In genomic region chr2L:19430343-19430742, dm6 we compare ENCODE assay signal across 1 fruit fly cellular context.
TF ChIP-seq lines count a peak whose summit lies in the region.

RtcB (plus strand) TSS chr2L:19430643.

TF ChIP-seq in whole organism, embryonic, 481 proteins besides CTCF, POLR2A, EP300 and RAD21 (continued from another document and continues in another):
- TF ChIP-seq nerfin-2 (GFP tag; IDR thresholded peaks at IDR 0.05; lab: Robert Waterston, UW; ENCODE audit: partially characterized antibody) (peak; percentile 86), Dref (GFP tag; IDR thresholded peaks at IDR 0.05; lab: Robert Waterston, UW) (peak; percentile 42), repo (GFP tag; optimal IDR thresholded peaks at IDR 0.05; lab: Kevin White, UChicago) (no peak), Atf3 (GFP tag; optimal IDR thresholded peaks at IDR 0.05; lab: Kevin White, UChicago) (no peak), CG30020 (tag; optimal IDR thresholded peaks at IDR 0.05; lab: Kevin White, UChicago) (peak; percentile 18), CG3163 (GFP tag; optimal IDR thresholded peaks at IDR 0.05; lab: Kevin White, UChicago) (no peak), CG17361 (GFP tag; IDR thresholded peaks at IDR 0.05; lab: Robert Waterston, UW) (peak; percentile 47; the same call in 1 of the 3 replicates), sqz (GFP tag; optimal IDR thresholded peaks at IDR 0.05; lab: Kevin White, UChicago) (no peak), CG1602 (GFP tag; optimal IDR thresholded peaks at IDR 0.05; lab: Kevin White, UChicago) (no peak), CG3995 (GFP tag; optimal IDR thresholded peaks at IDR 0.05; lab: Kevin White, UChicago) (peak; percentile 42), CG12104 (GFP tag; optimal IDR thresholded peaks at IDR 0.05; lab: Kevin White, UChicago) (no peak), ro (GFP tag; IDR thresholded peaks at IDR 0.05; lab: Robert Waterston, UW) (no peak), CG11085 (GFP tag; IDR thresholded peaks at IDR 0.05; lab: Robert Waterston, UW) (no peak), sob (GFP tag; IDR thresholded peaks at IDR 0.05; lab: Robert Waterston, UW) (no peak), nerfin-1 (tag; optimal IDR thresholded peaks at IDR 0.05; lab: Kevin White, UChicago) (peak; percentile 58), stc (GFP tag; IDR thresholded peaks at IDR 0.05; lab: Robert Waterston, UW) (no peak), nom (GFP tag; optimal IDR thresholded peaks at IDR 0.05; lab: Kevin White, UChicago) (no peak), CG7357 (GFP tag; IDR thresholded peaks at IDR 0.05; lab: Robert Waterston, UW) (no peak), CG18476 (GFP tag; optimal IDR thresholded peaks at IDR 0.05; lab: Kevin White, UChicago) (peak; percentile 10), Ets97D (GFP tag; optimal IDR thresholded peaks at IDR 0.05; lab: Kevin White, UChicago) (peak; percentile 42), CG2712 (tag; optimal IDR thresholded peaks at IDR 0.05; lab: Kevin White, UChicago) (peak; percentile 9), gcm (GFP tag; optimal IDR thresholded peaks at IDR 0.05; lab: Kevin White, UChicago) (no peak), D19A (tag; optimal IDR thresholded peaks at IDR 0.05; lab: Kevin White, UChicago) (no peak), CG13296 (GFP tag; optimal IDR thresholded peaks at IDR 0.05; lab: Kevin White, UChicago) (no peak), ci (GFP tag; IDR thresholded peaks at IDR 0.05; lab: Robert Waterston, UW) (no peak), CG15479 (GFP tag; optimal IDR thresholded peaks at IDR 0.05; lab: Kevin White, UChicago) (no peak), CG9727 (GFP tag; optimal IDR thresholded peaks at IDR 0.05; lab: Kevin White, UChicago) (no peak), CG17186 (GFP tag; optimal IDR thresholded peaks at IDR 0.05; lab: Kevin White, UChicago) (peak; percentile 75), da (GFP tag; optimal IDR thresholded peaks at IDR 0.05; lab: Kevin White, UChicago) (no peak), CG13775 (GFP tag; optimal IDR thresholded peaks at IDR 0.05; lab: Kevin White, UChicago) (no peak), CG11247 (GFP tag; IDR thresholded peaks at IDR 0.05; lab: Robert Waterston, UW) (no peak), ems (GFP tag; optimal IDR thresholded peaks at IDR 0.05; lab: Kevin White, UChicago) (no peak), trem (tag; optimal IDR thresholded peaks at IDR 0.05; lab: Kevin White, UChicago) (peak; percentile 60), gsb-n (tag; optimal IDR thresholded peaks at IDR 0.05; lab: Kevin White, UChicago) (no peak), CG14050 (GFP tag; IDR thresholded peaks at IDR 0.05; lab: Robert Waterston, UW) (no peak), Fer2 (tag; optimal IDR thresholded peaks at IDR 0.05; lab: Kevin White, UChicago) (no peak), gcm2 (GFP tag; optimal IDR thresholded peaks at IDR 0.05; lab: Kevin White, UChicago) (no peak), CG18262 (tag; optimal IDR thresholded peaks at IDR 0.05; lab: Kevin White, UChicago) (no peak), inv (GFP tag; IDR thresholded peaks at IDR 0.05; lab: Robert Waterston, UW; ENCODE audit: partially characterized antibody) (peak; percentile 96), CG2889 (GFP tag; IDR thresholded peaks at IDR 0.05; lab: Robert Waterston, UW) (no peak), CG15269 (tag; optimal IDR thresholded peaks at IDR 0.05; lab: Kevin White, UChicago) (no peak), en (GFP tag; optimal IDR thresholded peaks at IDR 0.05; lab: Kevin White, UChicago) (no peak), Dad (GFP tag; optimal IDR thresholded peaks at IDR 0.05; lab: Kevin White, UChicago) (no peak), Six4 (GFP tag; optimal IDR thresholded peaks at IDR 0.05; lab: Kevin White, UChicago) (no peak), lola (GFP tag; optimal IDR thresholded peaks at IDR 0.05; lab: Kevin White, UChicago) (peak in 1 of 3 experiments; percentile 1), CG6689 (GFP tag; IDR thresholded peaks at IDR 0.05; lab: Robert Waterston, UW) (no peak), gsb (GFP tag; IDR thresholded peaks at IDR 0.05; lab: Robert Waterston, UW) (no peak), CG4617 (GFP tag; optimal IDR thresholded peaks at IDR 0.05; lab: Kevin White, UChicago; ENCODE audit: borderline replicate concordance) (peak; percentile 40), Nf-YC (tag; optimal IDR thresholded peaks at IDR 0.05; lab: Kevin White, UChicago) (no peak), onecut (GFP tag; IDR thresholded peaks at IDR 0.05; lab: Robert Waterston, UW) (no peak), Ravus (GFP tag; IDR thresholded peaks at IDR 0.05; lab: Robert Waterston, UW) (no peak), sd (tag; optimal IDR thresholded peaks at IDR 0.05; lab: Kevin White, UChicago) (peak; percentile 71), dm (GFP tag; optimal IDR thresholded peaks at IDR 0.05; lab: Kevin White, UChicago) (no peak), Meics (GFP tag; optimal IDR thresholded peaks at IDR 0.05; lab: Kevin White, UChicago) (no peak), tap (tag; optimal IDR thresholded peaks at IDR 0.05; lab: Kevin White, UChicago) (no peak), CG10274 (GFP tag; optimal IDR thresholded peaks at IDR 0.05; lab: Kevin White, UChicago) (no peak), CoRest (tag; optimal IDR thresholded peaks at IDR 0.05; lab: Kevin White, UChicago) (peak; percentile 71), HHEX (GFP tag; optimal IDR thresholded peaks at IDR 0.05; lab: Kevin White, UChicago) (no peak), CG43689 (GFP tag; IDR thresholded peaks at IDR 0.05; lab: Robert Waterston, UW) (no peak), klu (GFP tag; IDR thresholded peaks at IDR 0.05; lab: Robert Waterston, UW) (no peak), Bgb (GFP tag; IDR thresholded peaks at IDR 0.05; lab: Robert Waterston, UW; ENCODE audit: partially characterized antibody) (peak; percentile 96), lov (optimal IDR thresholded peaks at IDR 0.05; lab: Kevin White, UChicago) (no peak), lov (GFP tag; IDR thresholded peaks at IDR 0.05; lab: Robert Waterston, UW) (no peak), CG3065 (GFP tag; optimal IDR thresholded peaks at IDR 0.05; lab: Kevin White, UChicago) (no peak), CG6175 (GFP tag; IDR thresholded peaks at IDR 0.05; lab: Robert Waterston, UW) (no peak), CG16815 (GFP tag; optimal IDR thresholded peaks at IDR 0.05; lab: Kevin White, UChicago) (no peak), CG4360 (GFP tag; IDR thresholded peaks at IDR 0.05; lab: Robert Waterston, UW) (no peak), CG8359 (GFP tag; optimal IDR thresholded peaks at IDR 0.05; lab: Kevin White, UChicago; ENCODE audit: borderline replicate concordance) (no peak), Asciz (GFP tag; optimal IDR thresholded peaks at IDR 0.05; lab: Kevin White, UChicago) (no peak), CG12659 (GFP tag; optimal IDR thresholded peaks at IDR 0.05; lab: Kevin White, UChicago) (peak; percentile 37), CG15601 (tag; optimal IDR thresholded peaks at IDR 0.05; lab: Kevin White, UChicago) (no peak), hkb (optimal IDR thresholded peaks at IDR 0.05; lab: Kevin White, UChicago) (peak; percentile 1), hkb (GFP tag; IDR thresholded peaks at IDR 0.05; lab: Robert Waterston, UW) (no peak), Neu2 (GFP tag; optimal IDR thresholded peaks at IDR 0.05; lab: Kevin White, UChicago; ENCODE audit: borderline replicate concordance) (no peak), sima (GFP tag; optimal IDR thresholded peaks at IDR 0.05; lab: Kevin White, UChicago) (no peak), CG3838 (GFP tag; optimal IDR thresholded peaks at IDR 0.05; lab: Kevin White, UChicago) (no peak), ham (GFP tag; IDR thresholded peaks at IDR 0.05; lab: Robert Waterston, UW) (no peak), CG1603 (tag; optimal IDR thresholded peaks at IDR 0.05; lab: Kevin White, UChicago) (peak; percentile 67), mld (GFP tag; IDR thresholded peaks at IDR 0.05; lab: Robert Waterston, UW; ENCODE audit: partially characterized antibody) (peak; percentile 91), abd-A (tag; optimal IDR thresholded peaks at IDR 0.05; lab: Kevin White, UChicago) (no peak), BtbVII (GFP tag; optimal IDR thresholded peaks at IDR 0.05; lab: Kevin White, UChicago) (no peak), so (GFP tag; IDR thresholded peaks at IDR 0.05; lab: Robert Waterston, UW) (no peak), bcd (GFP tag; optimal IDR thresholded peaks at IDR 0.05; lab: Kevin White, UChicago) (no peak), Doc2 (GFP tag; IDR thresholded peaks at IDR 0.05; lab: Robert Waterston, UW) (no peak), CG1832 (GFP tag; optimal IDR thresholded peaks at IDR 0.05; lab: Kevin White, UChicago) (no peak), Hand (GFP tag; optimal IDR thresholded peaks at IDR 0.05; lab: Kevin White, UChicago) (no peak), Stat92E (GFP tag; optimal IDR thresholded peaks at IDR 0.05; lab: Kevin White, UChicago) (no peak), cato (GFP tag; optimal IDR thresholded peaks at IDR 0.05; lab: Kevin White, UChicago; ENCODE audit: borderline replicate concordance) (no peak), CG10565 (GFP tag; optimal IDR thresholded peaks at IDR 0.05; lab: Kevin White, UChicago) (no peak), CG2202 (tag; optimal IDR thresholded peaks at IDR 0.05; lab: Kevin White, UChicago) (no peak), CG12391 (tag; optimal IDR thresholded peaks at IDR 0.05; lab: Kevin White, UChicago) (peak; percentile 19), CG10543 (GFP tag; optimal IDR thresholded peaks at IDR 0.05; lab: Kevin White, UChicago) (no peak), lmd (GFP tag; IDR thresholded peaks at IDR 0.05; lab: Robert Waterston, UW) (no peak), croc (GFP tag; conservative IDR thresholded peaks at IDR 0.05; lab: Robert Waterston, UW) (no peak), CG5953 (GFP tag; IDR thresholded peaks at IDR 0.05; lab: Robert Waterston, UW) (no peak), salm (tag; optimal IDR thresholded peaks at IDR 0.05; lab: Kevin White, UChicago) (no peak), Med (GFP tag; lab: Kevin White, UChicago) (peak; percentile 72), CG12769 (tag; optimal IDR thresholded peaks at IDR 0.05; lab: Kevin White, UChicago) (peak; percentile 21), Nf-YB (GFP tag; optimal IDR thresholded peaks at IDR 0.05; lab: Kevin White, UChicago) (no peak), PHDP (tag; optimal IDR thresholded peaks at IDR 0.05; lab: Kevin White, UChicago) (no peak), CG4404 (GFP tag; IDR thresholded peaks at IDR 0.05; lab: Robert Waterston, UW) (no peak), Elba2 (GFP tag; optimal IDR thresholded peaks at IDR 0.05; lab: Kevin White, UChicago) (peak; percentile 46), Ada2b (GFP tag; IDR thresholded peaks at IDR 0.05; lab: Robert Waterston, UW) (no peak), zf30C (GFP tag; optimal IDR thresholded peaks at IDR 0.05; lab: Kevin White, UChicago) (no peak), tio (GFP tag; optimal IDR thresholded peaks at IDR 0.05; lab: Kevin White, UChicago) (no peak), HmgD (GFP tag; optimal IDR thresholded peaks at IDR 0.05; lab: Kevin White, UChicago) (peak; percentile 51), Dfd (GFP tag; optimal IDR thresholded peaks at IDR 0.05; lab: Kevin White, UChicago) (peak in 1 of 2 experiments; percentile 62), zen (tag; optimal IDR thresholded peaks at IDR 0.05; lab: Kevin White, UChicago) (no peak), CG4282 (GFP tag; optimal IDR thresholded peaks at IDR 0.05; lab: Kevin White, UChicago) (no peak), oc (tag; optimal IDR thresholded peaks at IDR 0.05; lab: Kevin White, UChicago) (no peak), wek (GFP tag; optimal IDR thresholded peaks at IDR 0.05; lab: Kevin White, UChicago) (no peak), CG33557 (GFP tag; optimal IDR thresholded peaks at IDR 0.05; lab: Kevin White, UChicago) (no peak), ATbp (GFP tag; optimal IDR thresholded peaks at IDR 0.05; lab: Kevin White, UChicago) (no peak), danr (GFP tag; IDR thresholded peaks at IDR 0.05; lab: Robert Waterston, UW) (no peak), CG1529 (GFP tag; optimal IDR thresholded peaks at IDR 0.05; lab: Kevin White, UChicago) (no peak), Myb (GFP tag; optimal IDR thresholded peaks at IDR 0.05; lab: Kevin White, UChicago) (peak; percentile 99), Bdp1 (GFP tag; optimal IDR thresholded peaks at IDR 0.05; lab: Kevin White, UChicago) (no peak), ap (GFP tag; IDR thresholded peaks at IDR 0.05; lab: Robert Waterston, UW) (no peak), CG12236 (GFP tag; optimal IDR thresholded peaks at IDR 0.05; lab: Kevin White, UChicago) (no peak), dimm (GFP tag; IDR thresholded peaks at IDR 0.05; lab: Robert Waterston, UW) (no peak), ac (GFP tag; optimal IDR thresholded peaks at IDR 0.05; lab: Kevin White, UChicago) (no peak), zen2 (GFP tag; IDR thresholded peaks at IDR 0.05; lab: Robert Waterston, UW; ENCODE audit: partially characterized antibody) (peak; percentile 92), org-1 (GFP tag; optimal IDR thresholded peaks at IDR 0.05; lab: Kevin White, UChicago) (no peak), pum (GFP tag; optimal IDR thresholded peaks at IDR 0.05; lab: Kevin White, UChicago) (no peak), NFAT (GFP tag; IDR thresholded peaks at IDR 0.05; lab: Robert Waterston, UW) (no peak), Taf1 (GFP tag; IDR thresholded peaks at IDR 0.05; lab: Robert Waterston, UW) (no peak), CG10209 (GFP tag; optimal IDR thresholded peaks at IDR 0.05; lab: Kevin White, UChicago) (no peak), fd102C (GFP tag; optimal IDR thresholded peaks at IDR 0.05; lab: Kevin White, UChicago) (no peak), Chrac-16 (GFP tag; optimal IDR thresholded peaks at IDR 0.05; lab: Kevin White, UChicago) (no peak), CG18599 (GFP tag; optimal IDR thresholded peaks at IDR 0.05; lab: Kevin White, UChicago) (no peak), fru (optimal IDR thresholded peaks at IDR 0.05; lab: Kevin White, UChicago) (no peak), Tbp (GFP tag; optimal IDR thresholded peaks at IDR 0.05; lab: Kevin White, UChicago) (no peak), CG11093 (GFP tag; IDR thresholded peaks at IDR 0.05; lab: Robert Waterston, UW) (no peak), Lim3 (GFP tag; IDR thresholded peaks at IDR 0.05; lab: Robert Waterston, UW) (no peak), CG4707 (GFP tag; optimal IDR thresholded peaks at IDR 0.05; lab: Kevin White, UChicago) (no peak), CG7987 (GFP tag; optimal IDR thresholded peaks at IDR 0.05; lab: Kevin White, UChicago) (no peak), E2f2 (GFP tag; IDR thresholded peaks at IDR 0.05; lab: Robert Waterston, UW) (peak; percentile 74), lbe (GFP tag; optimal IDR thresholded peaks at IDR 0.05; lab: Kevin White, UChicago) (peak; percentile 12), gfzf (GFP tag; optimal IDR thresholded peaks at IDR 0.05; lab: Kevin White, UChicago) (peak; percentile 53), knrl (GFP tag; IDR thresholded peaks at IDR 0.05; lab: Robert Waterston, UW; ENCODE audit: partially characterized antibody) (peak; percentile 98)
